Fruit fly (Drosophila melanogaster): ENCODE results near the gene CG13712.

dm6 chr3L:4745143-4745542 lies 35.5 kb upstream of the CG13712 start:
- TF ChIP-seq EcR (GFP tag; optimal IDR thresholded peaks at IDR 0.05) (no peak), pan (optimal IDR thresholded peaks at IDR 0.05) (no peak), psq (optimal IDR thresholded peaks at IDR 0.05) (no peak), CG8478 (optimal IDR thresholded peaks at IDR 0.05) (no peak)

All from whole organism.